Worm (Caenorhabditis elegans) whole organism, L2 larva: ENCODE data around the gene pfas-1.

Source experiments
- blmp-1 ChIP-seq: sonication (generic microtip); optimal IDR thresholded peaks from 2 replicates; lab custom pipeline; 2017; ENCODE audit warnings: missing genetic modification characterization, mild to moderate bottlenecking, missing compliant biosample characterization, antibody characterized with exemption, moderate library complexity; ENCODE audit not compliant: insufficient read depth
- crh-2 ChIP-seq: sonication (generic microtip); optimal IDR thresholded peaks from 2 replicates; lab custom pipeline; 2017; ENCODE audit warnings: missing biosample characterization, missing genetic modification characterization
- egl-27 ChIP-seq: sonication (generic microtip); optimal IDR thresholded peaks from 3 replicates; lab custom pipeline; 2017; ENCODE audit warnings: missing biosample characterization, missing genetic modification reagents, missing genetic modification characterization
- elt-3 ChIP-seq: sonication (generic microtip); optimal IDR thresholded peaks from 2 replicates; lab custom pipeline; 2017; ENCODE audit warnings: missing biosample characterization, missing genetic modification characterization
- nhr-10 ChIP-seq: sonication (generic microtip); optimal IDR thresholded peaks from 2 replicates; lab custom pipeline; 2017; ENCODE audit warnings: missing biosample characterization, missing genetic modification characterization
- snpc-4 ChIP-seq: fragments of 150-350 bp; optimal IDR thresholded peaks from 2 replicates; lab custom pipeline; 2014; ENCODE audit warnings: missing biosample characterization, missing genetic modification characterization
- zag-1 ChIP-seq: fragments of 150-350 bp; optimal IDR thresholded peaks from 2 replicates; lab custom pipeline; 2014; ENCODE audit warnings: missing biosample characterization, missing genetic modification characterization

ce11 chrIII:4655402-4655801, 12.3 kb upstream of the pfas-1 start, which contains the start of gene T23F11.2:
- TF ChIP-seq elt-3 (no peak), nhr-10 (tag; lab: Kevin White, UChicago) (no peak), egl-27 (tag; lab: Kevin White, UChicago) (no peak), zag-1 (tag; lab: Kevin White, UChicago) (no peak), crh-2 (tag; lab: Kevin White, UChicago) (no peak), snpc-4 (tag; lab: Kevin White, UChicago) (no peak), blmp-1 (tag; lab: Kevin White, UChicago) (no peak)
